Fruit fly (Drosophila melanogaster) whole organism, embryonic: ENCODE data around the gene Utx.

Experiments used
- Ada2b ChIP-seq: fragments of 200-800 bp; sonication (Bioruptor generic); IDR thresholded peaks from 2 replicates; pipeline ENCODE4 v1.3.6; 2022; ENCODE audit warnings: missing biosample characterization, missing genetic modification characterization
- Awh ChIP-seq: fragments of 200-800 bp; sonication (Bioruptor generic); IDR thresholded peaks from 2 replicates; pipeline ENCODE4, ENCODE4 v1.3.6; 2022; ENCODE audit warnings: missing biosample characterization, missing genetic modification characterization
- Bgb ChIP-seq: fragments of 200-800 bp; sonication (Bioruptor generic); IDR thresholded peaks from 2 replicates; pipeline ENCODE4 v1.3.6; 2022; ENCODE audit warnings: missing biosample characterization, missing genetic modification characterization; ENCODE audit not compliant: partially characterized antibody
- CG10267 ChIP-seq: fragments of 200-800 bp; sonication (Bioruptor generic); optimal IDR thresholded peaks from 2 replicates; lab custom pipeline; 2018; ENCODE audit warnings: missing biosample characterization, mild to moderate bottlenecking, missing genetic modification characterization, moderate library complexity
- CG10979 ChIP-seq: fragments of 200-800 bp; sonication (Bioruptor generic); optimal IDR thresholded peaks from 2 replicates; lab custom pipeline; 2018; ENCODE audit warnings: missing biosample characterization, mild to moderate bottlenecking, missing genetic modification characterization, moderate library complexity
- CG11085 ChIP-seq: fragments of 200-800 bp; sonication (Bioruptor generic); IDR thresholded peaks from 2 replicates; pipeline ENCODE4 v1.3.6; 2022; ENCODE audit warnings: missing biosample characterization, missing genetic modification characterization
- CG11456 ChIP-seq: fragments of 200-800 bp; sonication (Bioruptor generic); IDR thresholded peaks from 3 replicates; pipeline ENCODE4 v1.3.6; 2022; ENCODE audit warnings: missing biosample characterization, missing genetic modification characterization
- CG12104 ChIP-seq: fragments of 200-800 bp; sonication (Bioruptor generic); optimal IDR thresholded peaks from 3 replicates; lab custom pipeline; 2016; ENCODE audit warnings: missing biosample characterization, missing genetic modification characterization
- CG12299 ChIP-seq: fragments of 200-800 bp; sonication (Bioruptor generic); optimal IDR thresholded peaks from 2 replicates; lab custom pipeline; 2018; ENCODE audit warnings: missing biosample characterization, mild to moderate bottlenecking, missing genetic modification characterization
- CG12769 ChIP-seq: fragments of 200-800 bp; sonication (Bioruptor generic); optimal IDR thresholded peaks from 2 replicates; lab custom pipeline; 2019; ENCODE audit warnings: missing biosample characterization, mild to moderate bottlenecking, missing genetic modification characterization, moderate library complexity
- CG13123 ChIP-seq: fragments of 200-800 bp; sonication (Bioruptor generic); optimal IDR thresholded peaks from 2 replicates; lab custom pipeline; 2016; ENCODE audit warnings: missing biosample characterization, missing genetic modification characterization
- CG13287 ChIP-seq: fragments of 200-800 bp; sonication (Bioruptor generic); IDR thresholded peaks from 2 replicates; pipeline ENCODE4 v1.3.6; 2022; ENCODE audit warnings: missing biosample characterization, missing genetic modification characterization; ENCODE audit not compliant: partially characterized antibody
- CG13424 ChIP-seq: fragments of 200-800 bp; sonication (Bioruptor generic); optimal IDR thresholded peaks from 2 replicates; lab custom pipeline; 2019; ENCODE audit warnings: missing biosample characterization, mild to moderate bottlenecking, missing genetic modification characterization, moderate library complexity
- CG13775 ChIP-seq: fragments of 200-800 bp; sonication (Bioruptor generic); optimal IDR thresholded peaks from 3 replicates; lab custom pipeline; 2017; ENCODE audit warnings: missing biosample characterization, mild to moderate bottlenecking, missing genetic modification characterization
- CG14014 ChIP-seq: fragments of 200-800 bp; sonication (Bioruptor generic); IDR thresholded peaks from 2 replicates; pipeline ENCODE4 v1.3.6; 2022; ENCODE audit warnings: missing biosample characterization, missing genetic modification characterization
- CG14710 ChIP-seq: fragments of 200-800 bp; sonication (Bioruptor generic); optimal IDR thresholded peaks from 3 replicates; lab custom pipeline; 2019; ENCODE audit warnings: missing biosample characterization, mild to moderate bottlenecking, missing genetic modification characterization, moderate library complexity
- CG18619 ChIP-seq: fragments of 200-800 bp; sonication (Bioruptor generic); optimal IDR thresholded peaks from 3 replicates; lab custom pipeline; 2017; ENCODE audit warnings: missing biosample characterization, mild to moderate bottlenecking, missing genetic modification characterization
- CG31441 ChIP-seq: fragments of 200-800 bp; sonication (Bioruptor generic); IDR thresholded peaks from 2 replicates; pipeline ENCODE4 v1.3.6; 2022; ENCODE audit warnings: missing biosample characterization, missing genetic modification characterization
- CG4424 ChIP-seq: fragments of 200-800 bp; sonication (Bioruptor generic); optimal IDR thresholded peaks from 3 replicates; lab custom pipeline; 2016; ENCODE audit warnings: missing biosample characterization, missing genetic modification characterization
- CG6683 ChIP-seq: fragments of 200-800 bp; sonication (Bioruptor generic); optimal IDR thresholded peaks from 2 replicates; lab custom pipeline; 2017; ENCODE audit warnings: missing biosample characterization, mild to moderate bottlenecking, missing genetic modification characterization, missing genetic modification reagents
- CG9215 ChIP-seq: fragments of 200-800 bp; sonication (Bioruptor generic); IDR thresholded peaks from 2 replicates; pipeline ENCODE4 v1.3.6; 2022; ENCODE audit warnings: missing biosample characterization, missing genetic modification characterization
- CG9797 ChIP-seq: fragments of 200-800 bp; sonication (Bioruptor generic); optimal IDR thresholded peaks from 3 replicates; lab custom pipeline; 2018; ENCODE audit warnings: missing biosample characterization, mild to moderate bottlenecking, missing genetic modification characterization
- CHES-1-like ChIP-seq: fragments of 200-800 bp; sonication (Bioruptor generic); optimal IDR thresholded peaks from 2 replicates; lab custom pipeline; 2016; ENCODE audit warnings: missing biosample characterization, missing genetic modification characterization
- D ChIP-seq, 2 experiments: fragments of 200-800 bp in 1 of 2; fragments of >200 bp in 1 of 2; sonication (Bioruptor generic) in 1 of 2; optimal IDR thresholded peaks; 2 replicates in 1 of 2; 3 replicates in 1 of 2; lab custom pipeline; 2017; ENCODE audit warnings: mild to moderate bottlenecking in 1 of 2, missing biosample characterization in 1 of 2, missing genetic modification characterization in 1 of 2, missing genetic modification reagents in 1 of 2
- Ets97D ChIP-seq: fragments of 200-800 bp; sonication (Bioruptor generic); optimal IDR thresholded peaks from 3 replicates; lab custom pipeline; 2016; ENCODE audit warnings: missing biosample characterization, missing genetic modification characterization
- Hsf ChIP-seq: fragments of 200-800 bp; sonication (Bioruptor generic); optimal IDR thresholded peaks from 3 replicates; lab custom pipeline; 2016; ENCODE audit warnings: missing biosample characterization, missing genetic modification characterization
- Med ChIP-seq: fragments of 200-800 bp; sonication (Bioruptor generic); peaks from one replicate; lab custom pipeline; 2016; ENCODE audit warnings: missing biosample characterization, missing genetic modification characterization, mild to moderate bottlenecking, inconsistent platforms, moderate library complexity
- NC2β ChIP-seq: fragments of 200-800 bp; sonication (Bioruptor generic); optimal IDR thresholded peaks from 2 replicates; lab custom pipeline; 2016; ENCODE audit warnings: missing biosample characterization, missing genetic modification characterization
- Oaz ChIP-seq: fragments of 200-800 bp; sonication (Bioruptor generic); IDR thresholded peaks from 2 replicates; pipeline ENCODE4 v1.3.6; 2022; ENCODE audit warnings: missing biosample characterization, missing genetic modification characterization
- Six4 ChIP-seq: fragments of 200-800 bp; sonication (Bioruptor generic); optimal IDR thresholded peaks from 2 replicates; lab custom pipeline; 2016; ENCODE audit warnings: missing biosample characterization, missing genetic modification characterization
- Sox102F ChIP-seq: fragments of 200-800 bp; sonication (Bioruptor generic); optimal IDR thresholded peaks from 2 replicates; lab custom pipeline; 2018; ENCODE audit warnings: missing biosample characterization, mild to moderate bottlenecking, missing genetic modification characterization, moderate library complexity
- Sry-β ChIP-seq: fragments of 200-800 bp; sonication (Bioruptor generic); optimal IDR thresholded peaks from 2 replicates; lab custom pipeline; 2018; ENCODE audit warnings: missing biosample characterization, mild to moderate bottlenecking, missing genetic modification characterization, moderate library complexity
- TFAM ChIP-seq: fragments of 200-800 bp; sonication (Bioruptor generic); optimal IDR thresholded peaks from 2 replicates; lab custom pipeline; 2017; ENCODE audit warnings: missing biosample characterization, missing genetic modification characterization, inconsistent platforms
- Usf ChIP-seq: fragments of 200-800 bp; sonication (Bioruptor generic); optimal IDR thresholded peaks from 2 replicates; lab custom pipeline; 2017; ENCODE audit warnings: missing genotype, missing biosample characterization, missing genetic modification characterization
- al ChIP-seq: fragments of 200-800 bp; sonication (Bioruptor generic); IDR thresholded peaks from 2 replicates; pipeline ENCODE4 v1.3.6; 2022; ENCODE audit warnings: missing biosample characterization, missing genetic modification characterization
- bbx ChIP-seq: fragments of 200-800 bp; sonication (Bioruptor generic); IDR thresholded peaks from 2 replicates; pipeline ENCODE4 v1.3.6; 2022; ENCODE audit warnings: missing biosample characterization, missing genetic modification characterization; ENCODE audit not compliant: partially characterized antibody
- bcd ChIP-seq: fragments of 200-800 bp; sonication (Bioruptor generic); optimal IDR thresholded peaks from 2 replicates; lab custom pipeline; 2017; ENCODE audit warnings: missing biosample characterization, mild to moderate bottlenecking, missing genetic modification characterization
- chn ChIP-seq: fragments of 200-800 bp; sonication (Bioruptor generic); optimal IDR thresholded peaks from 2 replicates; lab custom pipeline; 2016; ENCODE audit warnings: missing biosample characterization, missing genetic modification characterization
- dm ChIP-seq: fragments of 200-800 bp; sonication (Bioruptor generic); optimal IDR thresholded peaks from 3 replicates; lab custom pipeline; 2016; ENCODE audit warnings: missing biosample characterization, missing genetic modification characterization
- exex ChIP-seq: fragments of 200-800 bp; sonication (Bioruptor generic); optimal IDR thresholded peaks from 4 replicates; lab custom pipeline; 2018; ENCODE audit warnings: missing biosample characterization, mild to moderate bottlenecking, missing genetic modification characterization, moderate library complexity
- gsb-n ChIP-seq: fragments of 200-800 bp; sonication (Bioruptor generic); optimal IDR thresholded peaks from 3 replicates; lab custom pipeline; 2018; ENCODE audit warnings: missing biosample characterization, mild to moderate bottlenecking, missing genetic modification characterization
- ham ChIP-seq: fragments of 200-800 bp; sonication (Bioruptor generic); IDR thresholded peaks from 2 replicates; pipeline ENCODE4 v1.3.6; 2022; ENCODE audit warnings: missing biosample characterization, missing genetic modification characterization
- her ChIP-seq: fragments of 200-800 bp; sonication (Bioruptor generic); optimal IDR thresholded peaks from 2 replicates; lab custom pipeline; 2016; ENCODE audit warnings: missing biosample characterization, missing genetic modification characterization
- lbe ChIP-seq: fragments of 200-800 bp; sonication (Bioruptor generic); optimal IDR thresholded peaks from 2 replicates; lab custom pipeline; 2016; ENCODE audit warnings: missing biosample characterization, mild to moderate bottlenecking, missing genetic modification characterization
- lola ChIP-seq, 3 experiments: fragments of >200 bp in 2 of 3; fragments of 200-800 bp in 1 of 3; sonication (Bioruptor generic) in 1 of 3; optimal IDR thresholded peaks; 2 replicates each; lab custom pipeline; 2017 to 2019; ENCODE audit warnings: missing biosample characterization in 3 of 3, missing genetic modification characterization in 3 of 3, mild to moderate bottlenecking in 1 of 3, moderate library complexity in 1 of 3
- pfk ChIP-seq: fragments of 200-800 bp; sonication (Bioruptor generic); optimal IDR thresholded peaks from 2 replicates; lab custom pipeline; 2018; ENCODE audit warnings: missing biosample characterization, mild to moderate bottlenecking, missing genetic modification characterization, moderate library complexity
- phol ChIP-seq: fragments of 200-800 bp; sonication (Bioruptor generic); optimal IDR thresholded peaks from 3 replicates; lab custom pipeline; 2018; ENCODE audit warnings: missing biosample characterization, mild to moderate bottlenecking, missing genetic modification characterization, moderate library complexity
- sim ChIP-seq: fragments of 200-800 bp; sonication (Bioruptor generic); IDR thresholded peaks from 2 replicates; pipeline ENCODE4 v1.3.6; 2022; ENCODE audit warnings: missing biosample characterization, missing genetic modification characterization
- stwl ChIP-seq: fragments of 200-800 bp; sonication (Bioruptor generic); optimal IDR thresholded peaks from 3 replicates; lab custom pipeline; 2018; ENCODE audit warnings: missing biosample characterization, mild to moderate bottlenecking, missing genetic modification characterization, moderate library complexity
- wdn ChIP-seq: fragments of 200-800 bp; sonication (Bioruptor generic); IDR thresholded peaks from 2 replicates; pipeline ENCODE4 v1.3.6; 2022; ENCODE audit warnings: missing biosample characterization, missing genetic modification characterization
- zfh2 ChIP-seq: fragments of 200-800 bp; sonication (Bioruptor generic); optimal IDR thresholded peaks from 2 replicates; lab custom pipeline; 2016; ENCODE audit warnings: missing biosample characterization, missing genetic modification characterization

The Utx gene

dm6 chr2L:10250441-10250847 lies 28.2 kb downstream of the Utx start, which contains the start of the genes bsk and CG31717 (continued):
- TF ChIP-seq D (optimal IDR thresholded peaks at IDR 0.05; lab: Kevin White, UChicago) (no peak), D (GFP tag; optimal IDR thresholded peaks at IDR 0.05; lab: Kevin White, UChicago) (no peak), exex (no peak), chn (GFP tag; lab: Kevin White, UChicago) (no peak), Six4 (GFP tag; lab: Kevin White, UChicago) (no peak), ham (GFP tag; lab: Robert Waterston, UW) (no peak), CG11456 (GFP tag; lab: Robert Waterston, UW) (no peak), CG14710 (peak; percentile 62), Sry-β (no peak), CG12769 (tag; lab: Kevin White, UChicago) (no peak), CG10979 (tag; lab: Kevin White, UChicago) (no peak), CG13123 (GFP tag; lab: Kevin White, UChicago) (no peak), CG12104 (GFP tag; lab: Kevin White, UChicago) (no peak), Awh (GFP tag; lab: Robert Waterston, UW) (no peak), CG9797 (GFP tag; lab: Kevin White, UChicago) (peak; percentile 73), CG11085 (no peak), Ets97D (GFP tag; lab: Kevin White, UChicago) (peak; percentile 43), Oaz (GFP tag; lab: Robert Waterston, UW) (no peak), CG6683 (no peak), gsb-n (tag; lab: Kevin White, UChicago) (no peak), bcd (GFP tag; lab: Kevin White, UChicago) (no peak), CG9215 (GFP tag; lab: Robert Waterston, UW) (no peak), al (GFP tag; lab: Robert Waterston, UW) (no peak), wdn (no peak), CG13424 (tag; lab: Kevin White, UChicago) (no peak), CG31441 (GFP tag; lab: Robert Waterston, UW) (no peak), pfk (GFP tag; lab: Kevin White, UChicago) (peak; percentile 97), bbx (GFP tag; lab: Robert Waterston, UW) (no peak; the same call in 1 of the 2 replicates), lola (GFP tag; optimal IDR thresholded peaks at IDR 0.05; lab: Kevin White, UChicago) (no peak), NC2β (GFP tag; lab: Kevin White, UChicago) (no peak), CG18619 (no peak), CHES-1-like (GFP tag; lab: Kevin White, UChicago) (no peak), sim (no peak), dm (GFP tag; lab: Kevin White, UChicago) (no peak), Med (GFP tag; lab: Kevin White, UChicago) (peak; percentile 67), TFAM (GFP tag; lab: Kevin White, UChicago) (no peak), CG10267 (peak; percentile 45), CG12299 (tag; lab: Kevin White, UChicago) (no peak), CG14014 (GFP tag; lab: Robert Waterston, UW) (no peak), Usf (no peak), Sox102F (GFP tag; lab: Kevin White, UChicago) (no peak), CG13287 (peak; percentile 68), CG4424 (GFP tag; lab: Kevin White, UChicago) (no peak), phol (peak; percentile 46), Ada2b (GFP tag; lab: Robert Waterston, UW) (no peak), CG13775 (GFP tag; lab: Kevin White, UChicago) (no peak), stwl (tag; lab: Kevin White, UChicago) (peak; percentile 75), her (GFP tag; lab: Kevin White, UChicago) (no peak), lbe (GFP tag; lab: Kevin White, UChicago) (peak; percentile 14), Hsf (GFP tag; lab: Kevin White, UChicago) (no peak), Bgb (GFP tag; lab: Robert Waterston, UW) (peak; percentile 34; the same call in 1 of the 2 replicates), zfh2 (GFP tag; lab: Kevin White, UChicago) (no peak)
